Worm (Caenorhabditis elegans): ENCODE results near the gene csa-1.

DNA sequence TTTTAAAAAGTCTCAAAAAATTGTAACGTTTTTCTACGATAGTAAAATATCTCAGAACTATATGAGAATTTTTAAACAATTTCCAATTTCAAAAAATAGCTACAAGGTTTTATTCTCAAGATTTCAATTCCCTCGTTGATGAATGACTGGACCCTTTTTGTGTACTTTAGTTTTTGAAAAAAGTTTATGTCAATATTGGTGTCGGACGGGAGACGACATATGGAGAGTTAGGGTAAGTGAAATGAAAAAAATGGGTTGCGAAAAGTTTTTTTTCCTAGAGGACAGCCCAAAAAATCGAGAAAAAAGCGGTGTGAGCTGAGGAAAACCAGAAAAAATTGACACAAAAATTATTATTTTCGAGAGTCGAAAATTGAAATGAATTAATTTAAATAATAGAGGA lies 38.7 kb downstream of the csa-1 start:
- no peak for TF ChIP-seq W03F9.2 (tag; optimal IDR thresholded peaks at IDR 0.05)
- no peak for TF ChIP-seq him-1 (tag; optimal IDR thresholded peaks at IDR 0.05)

Data from whole organism, L4/young adult.